Worm (Caenorhabditis elegans): Measurements from ENCODE around the gene vav-1.

vav-1 gene

DNA sequence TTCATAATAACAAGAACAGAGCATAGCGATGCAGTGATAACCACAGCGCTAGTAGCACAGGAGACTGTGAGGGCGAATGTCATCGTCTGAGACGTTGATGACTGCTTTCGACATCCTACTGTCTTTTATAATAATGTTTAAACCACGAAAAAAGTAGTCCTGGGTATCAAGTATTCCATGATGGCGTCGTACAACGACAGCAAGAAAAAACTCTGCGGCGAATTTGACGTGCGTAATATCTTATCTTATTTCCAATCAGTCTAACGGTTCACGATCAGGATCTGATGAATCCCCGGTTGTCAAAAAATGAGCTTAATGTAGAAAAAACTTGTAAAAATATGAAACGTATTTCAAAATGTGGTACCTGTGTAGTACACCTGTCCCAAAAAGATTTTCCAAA is 2.6 kb upstream of the vav-1 start, which contains the start of gene col-175:
TSS of gene col-175 (minus strand) at position 101 of the 400 bp plus-strand sequence.
- TF ChIP-seq unc-130 (GFP tag; optimal IDR thresholded peaks at IDR 0.05) (no peak), hmg-20 (GFP tag; IDR thresholded peaks at IDR 0.05) (no peak), lag-1 (GFP tag; IDR thresholded peaks at IDR 0.05) (no peak), him-1 (tag; optimal IDR thresholded peaks at IDR 0.05) (no peak), lin-26 (GFP tag; IDR thresholded peaks at IDR 0.05) (no peak), tbx-9 (tag; optimal IDR thresholded peaks at IDR 0.05; ENCODE audit: borderline replicate concordance) (no peak), T07F8.4 (tag; optimal IDR thresholded peaks at IDR 0.05) (no peak), C17E4.6 (GFP tag; IDR thresholded peaks at IDR 0.05) (no peak), xnd-1 (tag; optimal IDR thresholded peaks at IDR 0.05) (no peak), egrh-3 (GFP tag; IDR thresholded peaks at IDR 0.05) (no peak), snpc-3.4 (tag; optimal IDR thresholded peaks at IDR 0.05) (no peak)

DNA sequence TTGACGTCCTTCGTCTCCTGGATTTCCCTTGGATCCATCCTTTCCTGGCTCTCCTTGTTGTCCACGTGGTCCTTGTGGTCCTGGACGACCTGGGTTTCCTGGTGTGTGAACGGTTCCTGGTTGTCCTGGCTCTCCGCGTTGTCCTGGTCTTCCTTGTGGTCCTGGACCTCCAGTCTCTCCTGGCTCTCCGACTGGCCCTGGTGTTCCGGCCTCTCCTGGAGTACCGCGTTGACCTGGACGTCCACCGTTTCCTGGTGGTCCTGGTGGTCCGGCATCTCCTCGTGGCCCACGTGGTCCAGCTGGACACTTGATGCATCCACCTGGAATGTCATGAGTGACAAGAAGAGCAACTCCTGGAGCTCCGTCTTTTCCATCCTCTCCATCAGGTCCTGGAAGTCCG is 1.9 kb upstream of the vav-1 start:
- TF ChIP-seq zfh-2 (GFP tag; conservative IDR thresholded peaks at IDR 0.05): peak; percentile 93
- TF ChIP-seq dox-1 (GFP tag; IDR thresholded peaks at IDR 0.05): 0 out of 2 replicates have a peak, but pooled peaks have one; percentile 25
- no peak for TF ChIP-seq ztf-6 (GFP tag; IDR thresholded peaks at IDR 0.05)
- TF ChIP-seq ceh-58 (GFP tag; IDR thresholded peaks at IDR 0.05): 0 out of 2 replicates have a peak, but pooled peaks have one; percentile 46
- no peak for TF ChIP-seq F57C9.4 (tag; optimal IDR thresholded peaks at IDR 0.05)
- TF ChIP-seq egrh-3 (GFP tag; IDR thresholded peaks at IDR 0.05): peak; percentile 67; the same call in 1 of the 2 replicates
- no peak for TF ChIP-seq snpc-1.3 (tag; optimal IDR thresholded peaks at IDR 0.05; ENCODE audit: insufficient read depth)
- no peak for TF ChIP-seq nfya-2 (GFP tag; IDR thresholded peaks at IDR 0.05)

DNA sequence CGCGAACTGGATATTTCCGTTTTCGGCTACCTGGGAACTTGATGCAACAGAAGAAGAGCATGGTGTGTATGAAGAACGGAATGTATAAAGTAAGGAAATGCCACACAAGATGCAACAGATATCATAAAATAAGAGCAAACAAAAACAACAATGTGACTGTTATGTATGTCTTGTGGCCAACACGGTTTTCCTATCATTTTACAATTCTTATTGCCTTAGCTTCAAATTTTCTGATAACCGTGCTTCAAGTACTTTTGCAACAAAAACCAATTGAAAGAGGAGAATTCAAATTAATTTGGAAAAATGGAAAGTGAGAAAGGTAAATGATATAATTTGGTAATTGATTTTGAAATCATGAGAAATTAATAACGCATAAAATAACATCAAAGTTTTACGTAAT is 381 bp downstream of the vav-1 start:
- TF ChIP-seq nhr-120 (GFP tag; IDR thresholded peaks at IDR 0.05) (no peak), ceh-58 (GFP tag; IDR thresholded peaks at IDR 0.05) (no peak), F57A8.1 (GFP tag; optimal IDR thresholded peaks at IDR 0.05) (no peak), bed-2 (GFP tag; IDR thresholded peaks at IDR 0.05) (no peak), lin-26 (GFP tag; IDR thresholded peaks at IDR 0.05) (no peak), nhr-80 (tag; optimal IDR thresholded peaks at IDR 0.05) (peak; percentile 33)

DNA sequence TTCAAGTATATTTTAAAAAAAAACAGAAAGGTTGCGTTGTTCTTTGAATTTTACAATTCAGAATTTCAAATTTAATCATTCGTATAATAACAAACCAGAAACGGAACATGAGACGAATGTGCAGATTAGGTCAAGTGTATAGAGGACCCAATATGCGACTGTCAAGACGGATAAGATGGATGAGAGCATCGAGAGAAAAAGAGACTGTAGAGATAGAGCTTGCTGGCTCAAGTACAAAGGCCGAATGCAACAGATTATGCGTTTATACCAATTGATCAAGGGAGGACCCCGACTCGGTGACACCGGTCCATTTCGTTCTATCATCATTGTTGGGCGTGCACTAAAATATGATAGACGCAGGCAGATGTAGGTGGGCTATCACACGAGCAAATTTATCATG is 1.6 kb downstream of the vav-1 start:
- TF ChIP-seq ztf-6 (GFP tag; IDR thresholded peaks at IDR 0.05): no peak
- no peak for TF ChIP-seq lin-26 (GFP tag; IDR thresholded peaks at IDR 0.05)
- no peak for TF ChIP-seq repo-1 (tag; optimal IDR thresholded peaks at IDR 0.05)
- TF ChIP-seq ekl-4 (GFP tag; IDR thresholded peaks at IDR 0.05): no peak
- no peak for TF ChIP-seq somi-1 (GFP tag; optimal IDR thresholded peaks at IDR 0.05)
- TF ChIP-seq madf-8 (GFP tag; conservative IDR thresholded peaks at IDR 0.05): no peak
- no peak for TF ChIP-seq hsf-1 (GFP tag; IDR thresholded peaks at IDR 0.05)
- TF ChIP-seq snpc-1.1 (tag; optimal IDR thresholded peaks at IDR 0.05; ENCODE audit: insufficient read depth): no peak
- TF ChIP-seq F57A8.1 (GFP tag; optimal IDR thresholded peaks at IDR 0.05): no peak
- TF ChIP-seq pbrm-1 (GFP tag; IDR thresholded peaks at IDR 0.05): no peak
- no peak for TF ChIP-seq F33H1.4 (GFP tag; IDR thresholded peaks at IDR 0.05)
- TF ChIP-seq dpff-1 (tag; optimal IDR thresholded peaks at IDR 0.05): no peak

DNA sequence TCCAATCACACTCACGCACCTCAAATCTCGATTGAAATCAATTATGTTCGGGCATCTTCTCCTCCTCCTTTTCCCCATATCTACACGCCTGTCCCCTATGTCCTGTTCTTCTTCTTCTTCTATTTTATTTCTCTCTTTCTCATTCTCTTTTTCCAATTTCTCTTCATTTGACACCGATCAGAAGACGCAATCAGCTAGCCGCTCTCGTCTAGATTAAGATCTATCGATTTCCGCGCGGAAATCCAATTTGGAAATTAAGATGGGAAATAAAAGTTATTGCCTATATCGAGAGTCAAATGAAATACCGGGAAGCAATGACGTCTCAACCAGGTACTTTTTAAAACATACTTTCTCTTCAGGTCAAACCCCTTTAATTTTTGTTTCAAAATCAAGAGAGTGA is 3.5 kb downstream of the vav-1 start:
- TF ChIP-seq madf-8 (GFP tag; conservative IDR thresholded peaks at IDR 0.05) (no peak), repo-1 (tag; optimal IDR thresholded peaks at IDR 0.05) (no peak), Y67H2A.10 (GFP tag; conservative IDR thresholded peaks at IDR 0.05) (no peak), hmg-1.2 (GFP tag; IDR thresholded peaks at IDR 0.05) (no peak), pbrm-1 (GFP tag; IDR thresholded peaks at IDR 0.05) (no peak), dox-1 (GFP tag; IDR thresholded peaks at IDR 0.05) (no peak), lin-35 (GFP tag; optimal IDR thresholded peaks at IDR 0.05) (no peak), sea-2 (GFP tag; IDR thresholded peaks at IDR 0.05) (no peak), Y53F4B.3 (GFP tag; IDR thresholded peaks at IDR 0.05) (no peak), unc-62 (GFP tag; optimal IDR thresholded peaks at IDR 0.05) (no peak), D2030.7 (GFP tag; IDR thresholded peaks at IDR 0.05) (no peak), sdz-38 (tag; optimal IDR thresholded peaks at IDR 0.05) (no peak), let-526 (GFP tag; IDR thresholded peaks at IDR 0.05) (no peak), dpff-1 (tag; optimal IDR thresholded peaks at IDR 0.05) (no peak), ceh-100 (GFP tag; IDR thresholded peaks at IDR 0.05) (no peak), ztf-28 (GFP tag; IDR thresholded peaks at IDR 0.05) (no peak)

Data from whole organism, young adult.